Fruit fly (Drosophila melanogaster): ENCODE data around the gene CG3982.

Gene CG3982

dm6 chr3L:9435315-9435714 is 18.1 kb upstream of the CG3982 start, which contains the start of gene CG42526 (continued):
- TF ChIP-seq Vsx1 (GFP tag; optimal IDR thresholded peaks at IDR 0.05) (no peak), mirr (GFP tag; optimal IDR thresholded peaks at IDR 0.05) (no peak), CG7928 (GFP tag; optimal IDR thresholded peaks at IDR 0.05) (no peak), CG12299 (tag; optimal IDR thresholded peaks at IDR 0.05) (peak; percentile 28), ase (GFP tag; IDR thresholded peaks at IDR 0.05) (no peak), CG1602 (GFP tag; optimal IDR thresholded peaks at IDR 0.05) (peak; percentile 16), CG12155 (GFP tag; optimal IDR thresholded peaks at IDR 0.05) (peak; percentile 58), CG8944 (GFP tag; optimal IDR thresholded peaks at IDR 0.05) (peak; percentile 30), h (optimal IDR thresholded peaks at IDR 0.05) (no peak), CoRest (tag; optimal IDR thresholded peaks at IDR 0.05) (peak; percentile 35), NfI (GFP tag; optimal IDR thresholded peaks at IDR 0.05) (peak; percentile 31), bcd (GFP tag; optimal IDR thresholded peaks at IDR 0.05) (no peak), Doc3 (GFP tag; IDR thresholded peaks at IDR 0.05; ENCODE audit: partially characterized antibody) (peak; percentile 61), CG4854 (GFP tag; optimal IDR thresholded peaks at IDR 0.05) (peak; percentile 34), CG1832 (GFP tag; optimal IDR thresholded peaks at IDR 0.05) (no peak), E2f1 (GFP tag; IDR thresholded peaks at IDR 0.05) (no peak), her (GFP tag; optimal IDR thresholded peaks at IDR 0.05) (peak; percentile 45), Atf6 (GFP tag; IDR thresholded peaks at IDR 0.05) (peak; percentile 63; the same call in 1 of the 2 replicates), gt (GFP tag; IDR thresholded peaks at IDR 0.05) (no peak), YL-1 (GFP tag; optimal IDR thresholded peaks at IDR 0.05) (peak; percentile 55), ftz-f1 (GFP tag; optimal IDR thresholded peaks at IDR 0.05) (no peak), CG9797 (GFP tag; optimal IDR thresholded peaks at IDR 0.05) (peak; percentile 18), Scr (GFP tag; IDR thresholded peaks at IDR 0.05; ENCODE audit: partially characterized antibody) (peak; percentile 57), usp (GFP tag; optimal IDR thresholded peaks at IDR 0.05) (no peak), pan (optimal IDR thresholded peaks at IDR 0.05) (no peak), pan (GFP tag; optimal IDR thresholded peaks at IDR 0.05 in 1 of 2, IDR thresholded peaks at IDR 0.05 in 1 of 2) (peak in 1 of 2 experiments; percentile 49), Ssrp (tag; optimal IDR thresholded peaks at IDR 0.05) (no peak), Trl (optimal IDR thresholded peaks at IDR 0.05) (no peak), Trl (GFP tag; optimal IDR thresholded peaks at IDR 0.05) (peak; percentile 37), CG11085 (GFP tag; IDR thresholded peaks at IDR 0.05) (no peak), CG15269 (tag; optimal IDR thresholded peaks at IDR 0.05) (peak; percentile 48), zf30C (GFP tag; optimal IDR thresholded peaks at IDR 0.05) (no peak), HHEX (GFP tag; optimal IDR thresholded peaks at IDR 0.05) (no peak), zfh1 (GFP tag; IDR thresholded peaks at IDR 0.05) (0 out of 3 replicates have a peak, but pooled peaks have one; percentile 16), CG34422 (GFP tag; IDR thresholded peaks at IDR 0.05) (no peak; the same call in 2 of the 3 replicates), pita (GFP tag; optimal IDR thresholded peaks at IDR 0.05) (no peak), corto (GFP tag; optimal IDR thresholded peaks at IDR 0.05) (no peak), Fer1 (GFP tag; optimal IDR thresholded peaks at IDR 0.05) (peak; percentile 43), Sox102F (GFP tag; optimal IDR thresholded peaks at IDR 0.05) (peak; percentile 30), Six4 (GFP tag; optimal IDR thresholded peaks at IDR 0.05) (no peak), CG17361 (GFP tag; IDR thresholded peaks at IDR 0.05) (no peak), slbo (GFP tag; IDR thresholded peaks at IDR 0.05) (peak; percentile 76), lbe (GFP tag; optimal IDR thresholded peaks at IDR 0.05) (peak; percentile 36), CG7987 (GFP tag; optimal IDR thresholded peaks at IDR 0.05) (no peak), CG8290 (GFP tag; optimal IDR thresholded peaks at IDR 0.05) (peak; percentile 29), CG8290 (tag; optimal IDR thresholded peaks at IDR 0.05) (peak in 1 of 2 experiments; percentile 78), so (GFP tag; IDR thresholded peaks at IDR 0.05) (0 out of 3 replicates have a peak, but pooled peaks have one; percentile 22), az2 (GFP tag; optimal IDR thresholded peaks at IDR 0.05) (peak; percentile 34), MESR4 (GFP tag; optimal IDR thresholded peaks at IDR 0.05) (peak; percentile 22), CG4617 (GFP tag; optimal IDR thresholded peaks at IDR 0.05; ENCODE audit: borderline replicate concordance) (peak; percentile 9), sd (tag; optimal IDR thresholded peaks at IDR 0.05) (peak; percentile 36), ttk (GFP tag; IDR thresholded peaks at IDR 0.05) (peak; percentile 12; the same call in 1 of the 2 replicates)

Data from whole organism, embryonic.